Worm (Caenorhabditis elegans) whole organism, young adult: ENCODE measurements around the gene clec-73.

Experiments used
- B0035.1 ChIP-seq: sonication (generic microtip); optimal IDR thresholded peaks from 2 replicates; lab custom pipeline; 2016; ENCODE audit warnings: missing genetic modification characterization, mild to moderate bottlenecking, missing compliant biosample characterization, missing genotype, missing genetic modification reagents
- C06A6.2 ChIP-seq: fragments of 200-800 bp; sonication (Bioruptor generic); conservative IDR thresholded peaks from 2 replicates; pipeline ENCODE4 v1.3.6; 2022; ENCODE audit warnings: missing genetic modification characterization, missing compliant biosample characterization
- F37B4.10 ChIP-seq: fragments of 200-800 bp; sonication (Bioruptor generic); IDR thresholded peaks from 2 replicates; pipeline ENCODE4 v1.3.6; 2022; ENCODE audit warnings: missing genetic modification characterization, missing compliant biosample characterization
- F49E8.2 ChIP-seq: sonication (generic microtip); optimal IDR thresholded peaks from 3 replicates; lab custom pipeline; 2017; ENCODE audit warnings: missing genetic modification characterization, mild to moderate bottlenecking, missing compliant biosample characterization, antibody characterized with exemption, moderate library complexity; ENCODE audit not compliant: insufficient read depth
- K11D2.4 ChIP-seq: fragments of 200-800 bp; sonication (Bioruptor generic); IDR thresholded peaks from 2 replicates; pipeline ENCODE4 v1.3.6; 2022; ENCODE audit warnings: missing genetic modification reagents, missing genetic modification characterization, missing compliant biosample characterization
- K12H6.12 ChIP-seq: fragments of 200-800 bp; sonication (Bioruptor generic); optimal IDR thresholded peaks from 2 replicates; lab custom pipeline; 2018; ENCODE audit warnings: mild to moderate bottlenecking, missing genetic modification characterization, missing compliant biosample characterization
- Y56A3A.18 ChIP-seq: fragments of 200-800 bp; sonication (Bioruptor generic); IDR thresholded peaks from 2 replicates; pipeline ENCODE4 v1.3.6; 2022; ENCODE audit warnings: missing genetic modification reagents, missing genetic modification characterization, missing compliant biosample characterization
- Y67H2A.10 ChIP-seq: fragments of 200-800 bp; sonication (Bioruptor generic); conservative IDR thresholded peaks from 2 replicates; pipeline ENCODE4 v1.3.6; 2022; ENCODE audit warnings: missing genetic modification reagents, missing genetic modification characterization, missing compliant biosample characterization
- bed-2 ChIP-seq: fragments of 200-800 bp; sonication (Bioruptor generic); IDR thresholded peaks from 2 replicates; pipeline ENCODE4 v1.3.6; 2022; ENCODE audit warnings: missing genetic modification reagents, missing genetic modification characterization, missing compliant biosample characterization
- ccch-3 ChIP-seq: fragments of 200-800 bp; sonication (Bioruptor generic); optimal IDR thresholded peaks from 2 replicates; lab custom pipeline; 2018; ENCODE audit warnings: mild to moderate bottlenecking, missing genetic modification characterization, missing compliant biosample characterization
- cebp-2 ChIP-seq: fragments of 200-800 bp; sonication (Bioruptor generic); IDR thresholded peaks from 2 replicates; pipeline ENCODE4 v1.3.6; 2022; ENCODE audit warnings: missing genetic modification characterization, missing compliant biosample characterization
- ceh-100 ChIP-seq: fragments of 200-800 bp; sonication (Bioruptor generic); IDR thresholded peaks from 2 replicates; pipeline ENCODE4 v1.3.6; 2022; ENCODE audit warnings: missing genetic modification reagents, missing genetic modification characterization, missing compliant biosample characterization
- ceh-27 ChIP-seq: fragments of 200-800 bp; sonication (Bioruptor generic); optimal IDR thresholded peaks from 2 replicates; lab custom pipeline; 2018; ENCODE audit warnings: mild to moderate bottlenecking, missing genetic modification characterization, moderate library complexity, missing compliant biosample characterization
- ceh-79 ChIP-seq: sonication (generic microtip); optimal IDR thresholded peaks from 2 replicates; lab custom pipeline; 2017; ENCODE audit warnings: mild to moderate bottlenecking, missing genetic modification characterization, missing compliant biosample characterization
- chd-7 ChIP-seq: sonication (generic microtip); optimal IDR thresholded peaks from 2 replicates; lab custom pipeline; 2016; ENCODE audit warnings: mild to moderate bottlenecking, missing genetic modification characterization, moderate library complexity, missing compliant biosample characterization
- die-1 ChIP-seq: sonication (generic microtip); optimal IDR thresholded peaks from 2 replicates; lab custom pipeline; 2016; ENCODE audit warnings: missing genotype, mild to moderate bottlenecking, missing genetic modification characterization, missing compliant biosample characterization
- dpl-1 ChIP-seq: fragments of 150-350 bp; optimal IDR thresholded peaks from 2 replicates; lab custom pipeline; 2014; ENCODE audit warnings: missing biosample characterization, missing genetic modification reagents, missing genetic modification characterization
- ekl-4 ChIP-seq: fragments of 200-800 bp; sonication (Bioruptor generic); IDR thresholded peaks from 2 replicates; pipeline ENCODE4 v1.3.6; 2022; ENCODE audit warnings: missing genetic modification reagents, missing genetic modification characterization, missing compliant biosample characterization
- hlh-12 ChIP-seq: sonication (generic microtip); optimal IDR thresholded peaks from 2 replicates; lab custom pipeline; 2016; ENCODE audit warnings: missing genetic modification characterization, missing compliant biosample characterization
- hsf-1 ChIP-seq: fragments of 200-800 bp; sonication (Bioruptor generic); IDR thresholded peaks from 2 replicates; pipeline ENCODE4 v1.3.6; 2022; ENCODE audit warnings: missing genetic modification reagents, missing genetic modification characterization, missing compliant biosample characterization
- lag-1 ChIP-seq: fragments of 200-800 bp; sonication (Bioruptor generic); IDR thresholded peaks from 2 replicates; pipeline ENCODE4 v1.3.6; 2022; ENCODE audit warnings: missing genetic modification reagents, missing genetic modification characterization, missing compliant biosample characterization
- lin-26 ChIP-seq: fragments of 200-800 bp; sonication (Bioruptor generic); IDR thresholded peaks from 2 replicates; pipeline ENCODE4 v1.3.6; 2022; ENCODE audit warnings: missing genetic modification reagents, missing genetic modification characterization, missing compliant biosample characterization
- lir-1 ChIP-seq: fragments of 200-800 bp; sonication (Bioruptor generic); conservative IDR thresholded peaks from 2 replicates; pipeline ENCODE4 v1.3.6; 2022; ENCODE audit warnings: missing genetic modification reagents, missing genetic modification characterization, missing compliant biosample characterization
- lsl-1 ChIP-seq: fragments of 200-800 bp; sonication (Bioruptor generic); optimal IDR thresholded peaks from 2 replicates; lab custom pipeline; 2018; ENCODE audit warnings: mild to moderate bottlenecking, missing genetic modification characterization, moderate library complexity, missing compliant biosample characterization
- mcd-1 ChIP-seq: fragments of 200-800 bp; sonication (Bioruptor generic); IDR thresholded peaks from 2 replicates; pipeline ENCODE4 v1.3.6; 2022; ENCODE audit warnings: missing genetic modification reagents, missing genetic modification characterization, missing compliant biosample characterization
- nfya-1 ChIP-seq: sonication (generic microtip); optimal IDR thresholded peaks from 2 replicates; lab custom pipeline; 2017; ENCODE audit warnings: antibody characterized with exemption, missing compliant biosample characterization, missing genetic modification characterization, borderline replicate concordance; ENCODE audit not compliant: insufficient read depth
- pbrm-1 ChIP-seq: fragments of 200-800 bp; sonication (Bioruptor generic); IDR thresholded peaks from 2 replicates; pipeline ENCODE4 v1.3.6; 2022; ENCODE audit warnings: missing genetic modification reagents, missing genetic modification characterization, missing compliant biosample characterization
- rec-8 ChIP-seq, 2 experiments: sonication (generic microtip); optimal IDR thresholded peaks; 2 replicates each; lab custom pipeline; 2016; ENCODE audit warnings: mild to moderate bottlenecking in 2 of 2, missing genetic modification characterization in 2 of 2, missing genetic modification reagents in 2 of 2, missing genotype in 2 of 2, missing biosample characterization in 1 of 2, missing compliant biosample characterization in 1 of 2, moderate library complexity in 1 of 2
- rpc-1 ChIP-seq, 2 experiments: fragments of 150-350 bp in 1 of 2; sonication (generic microtip) in 1 of 2; optimal IDR thresholded peaks; 2 replicates each; lab custom pipeline; 2014 to 2018; ENCODE audit warnings: missing biosample characterization in 1 of 2, missing genetic modification characterization in 1 of 2, missing genetic modification reagents in 1 of 2, missing genotype in 1 of 2
- snpc-1.3 ChIP-seq: sonication (generic microtip); optimal IDR thresholded peaks from 2 replicates; lab custom pipeline; 2017; ENCODE audit warnings: missing genetic modification characterization, mild to moderate bottlenecking, missing compliant biosample characterization, antibody characterized with exemption, moderate library complexity, missing genotype, missing genetic modification reagents; ENCODE audit not compliant: insufficient read depth
- sptf-2 ChIP-seq: fragments of 200-800 bp; sonication (Bioruptor generic); optimal IDR thresholded peaks from 2 replicates; lab custom pipeline; 2018; ENCODE audit warnings: mild to moderate bottlenecking, missing genetic modification characterization, missing compliant biosample characterization
- unc-130 ChIP-seq: sonication (generic microtip); optimal IDR thresholded peaks from 2 replicates; lab custom pipeline; 2016; ENCODE audit warnings: missing genetic modification reagents, missing genetic modification characterization, missing compliant biosample characterization
- unc-62 ChIP-seq: fragments of 150-350 bp; optimal IDR thresholded peaks from 2 replicates; lab custom pipeline; 2014; ENCODE audit warnings: missing biosample characterization, missing genetic modification reagents, missing genetic modification characterization
- ztf-18 ChIP-seq: sonication (generic microtip); optimal IDR thresholded peaks from 2 replicates; lab custom pipeline; 2016; ENCODE audit warnings: missing genotype, mild to moderate bottlenecking, missing genetic modification characterization, missing compliant biosample characterization
- ztf-25 ChIP-seq: fragments of 200-800 bp; sonication (Bioruptor generic); IDR thresholded peaks from 2 replicates; pipeline ENCODE4 v1.3.6; 2022; ENCODE audit warnings: missing genetic modification reagents, missing genetic modification characterization, missing compliant biosample characterization

Gene clec-73

ce11 chrIV:3988132-3988531 is 32.1 kb upstream of the clec-73 start:
- TF ChIP-seq rpc-1 (optimal IDR thresholded peaks at IDR 0.05; lab: Kevin White, UChicago), result no peak
- no peak for TF ChIP-seq rpc-1 (tag; optimal IDR thresholded peaks at IDR 0.05; lab: Kevin White, UChicago)
- TF ChIP-seq lag-1 (GFP tag; lab: Robert Waterston, UW), result no peak

ce11 chrIV:3981601-3982000 is 25.6 kb upstream of the clec-73 start, which contains the start of gene srh-223:
Gene srh-223, plus strand, starts transcription at chrIV:3981901.
- no peak for TF ChIP-seq ceh-100
- no peak for TF ChIP-seq lsl-1 (GFP tag; lab: Kevin White, UChicago)
- no peak for TF ChIP-seq B0035.1
- TF ChIP-seq ekl-4 (GFP tag; lab: Robert Waterston, UW), result no peak
- no peak for TF ChIP-seq mcd-1 (GFP tag; lab: Robert Waterston, UW)
- TF ChIP-seq die-1 (tag; lab: Kevin White, UChicago), result no peak
- no peak for TF ChIP-seq ceh-27
- no peak for TF ChIP-seq nfya-1
- no peak for TF ChIP-seq lin-26 (GFP tag; lab: Robert Waterston, UW)
- no peak for TF ChIP-seq ceh-79 (tag; lab: Kevin White, UChicago)
- TF ChIP-seq ztf-18 (tag; lab: Kevin White, UChicago), result no peak
- no peak for TF ChIP-seq pbrm-1
- TF ChIP-seq dpl-1, result no peak
- TF ChIP-seq ztf-25, result no peak
- TF ChIP-seq F49E8.2, result no peak
- TF ChIP-seq Y56A3A.18, result no peak

- TF ChIP-seq bed-2 (GFP tag; lab: Robert Waterston, UW) (no peak), snpc-1.3 (tag; lab: Kevin White, UChicago) (no peak), K12H6.12 (no peak), unc-130 (no peak), hlh-12 (tag; lab: Kevin White, UChicago) (no peak), hsf-1 (GFP tag; lab: Robert Waterston, UW) (no peak), sptf-2 (GFP tag; lab: Kevin White, UChicago) (no peak), Y67H2A.10 (GFP tag; lab: Robert Waterston, UW) (no peak), C06A6.2 (no peak), ccch-3 (no peak), chd-7 (tag; lab: Kevin White, UChicago) (no peak), rec-8 (tag; optimal IDR thresholded peaks at IDR 0.05; lab: Kevin White, UChicago) (no peak)
Observed at ce11 chrIV:3979525-3979924, 23.5 kb upstream of the clec-73 start, which contains the start of gene srh-222. Gene srh-222, plus strand, starts transcription at chrIV:3979825.

ce11 chrIV:3977965-3978523 is 22.0 kb upstream of the clec-73 start, which contains the start of gene srh-220:
Gene srh-220, minus strand, starts transcription at chrIV:3978015.
- TF ChIP-seq K11D2.4 (GFP tag; lab: Robert Waterston, UW) (no peak), lir-1 (GFP tag; lab: Robert Waterston, UW) (no peak), cebp-2 (no peak), unc-62 (no peak), F37B4.10 (GFP tag; lab: Robert Waterston, UW) (0 out of 2 replicates have a peak, but pooled peaks have one; percentile 67)
